Fruit fly (Drosophila melanogaster) whole organism, wandering third instar larva: ENCODE results near the gene tub.

Experiments used
- Abd-B ChIP-seq: fragments of >200 bp; optimal IDR thresholded peaks from 2 replicates; lab custom pipeline; 2017; ENCODE audit warnings: missing biosample characterization, missing genetic modification characterization
- CrebA ChIP-seq: fragments of 200-800 bp; sonication (Bioruptor generic); optimal IDR thresholded peaks from 2 replicates; lab custom pipeline; 2016; ENCODE audit warnings: missing biosample characterization, mild to moderate bottlenecking, missing genetic modification characterization, borderline replicate concordance
- Dif ChIP-seq: fragments of 200-275, 200-300 bp; sonication (Bioruptor generic); optimal IDR thresholded peaks from 2 replicates; lab custom pipeline; 2018; ENCODE audit warnings: missing biosample characterization, missing genetic modification characterization; ENCODE audit not compliant: partially characterized antibody
- Hnf4 ChIP-seq: fragments of 200-800 bp; sonication (Bioruptor generic); optimal IDR thresholded peaks from 2 replicates; lab custom pipeline; 2016; ENCODE audit warnings: missing biosample characterization, mild to moderate bottlenecking, missing genetic modification characterization
- Myc ChIP-seq: fragments of >200 bp; optimal IDR thresholded peaks from 2 replicates; lab custom pipeline; 2017
- N ChIP-seq: fragments of >200 bp; optimal IDR thresholded peaks from 2 replicates; lab custom pipeline; 2018; ENCODE audit warnings: missing biosample characterization, missing external identifiers, missing genetic modification characterization
- Rel ChIP-seq, 2 experiments: fragments of 200-800 bp; sonication (Bioruptor generic) in 1 of 2; optimal IDR thresholded peaks; 2 replicates in 1 of 2; 3 replicates in 1 of 2; lab custom pipeline; 2016 to 2019; ENCODE audit warnings: mild to moderate bottlenecking in 2 of 2, missing biosample characterization in 2 of 2, missing genetic modification characterization in 2 of 2, moderate library complexity in 1 of 2
- fru ChIP-seq: fragments of 200-800 bp; sonication (Bioruptor generic); optimal IDR thresholded peaks from 3 replicates; lab custom pipeline; 2016; ENCODE audit warnings: missing biosample characterization, mild to moderate bottlenecking, missing genetic modification characterization
- jim ChIP-seq: fragments of 175-275, 200-325 bp; sonication (Bioruptor generic); optimal IDR thresholded peaks from 2 replicates; lab custom pipeline; 2016; ENCODE audit warnings: missing biosample characterization, mild to moderate bottlenecking, missing genetic modification characterization
- lola ChIP-seq: fragments of >200 bp; optimal IDR thresholded peaks from 2 replicates; lab custom pipeline; 2017; ENCODE audit warnings: missing biosample characterization, missing genetic modification characterization
- pan ChIP-seq: fragments of >200 bp; optimal IDR thresholded peaks from 2 replicates; lab custom pipeline; 2017

dm6 chr3R:4437113-4437512 is 49.6 kb downstream of the tub start, which contains the start of the genes Lipt2 and CG14650:
- TF ChIP-seq Hnf4 (no peak), Dif (GFP tag; lab: Kevin White, UChicago) (no peak), pan (lab: Kevin White, UChicago) (no peak), jim (no peak), Rel (GFP tag; optimal IDR thresholded peaks at IDR 0.05; lab: Kevin White, UChicago) (no peak), Rel (tag; optimal IDR thresholded peaks at IDR 0.05; lab: Kevin White, UChicago) (no peak), fru (GFP tag; lab: Kevin White, UChicago) (peak; percentile 64), Abd-B (no peak), N (GFP tag; lab: Kevin White, UChicago) (no peak), lola (GFP tag; lab: Kevin White, UChicago) (no peak), CrebA (GFP tag; lab: Kevin White, UChicago) (no peak), Myc (no peak)
